Fruit fly (Drosophila melanogaster): ENCODE results near the gene CG11760.

- TF ChIP-seq emc (GFP tag; optimal IDR thresholded peaks at IDR 0.05) (no peak), CG17385 (GFP tag; optimal IDR thresholded peaks at IDR 0.05) (no peak), abd-A (tag; optimal IDR thresholded peaks at IDR 0.05) (no peak)
Measured at dm6 chr3R:8748776-8749126, 29.8 kb downstream of the CG11760 start.
